Worm (Caenorhabditis elegans) whole organism, mixed stage, embryonic: Measurements from ENCODE around the gene F01G10.5.

ENCODE experiments used
- bed-3 ChIP-seq: fragments of 200-800 bp; sonication (Bioruptor generic); optimal IDR thresholded peaks from 3 replicates; lab custom pipeline; 2018; ENCODE audit warnings: mild to moderate bottlenecking, missing genetic modification characterization, moderate library complexity, missing compliant biosample characterization
- drap-1 ChIP-seq: fragments of 200-800 bp; sonication (Bioruptor generic); optimal IDR thresholded peaks from 3 replicates; lab custom pipeline; 2018; ENCODE audit warnings: mild to moderate bottlenecking, missing genetic modification characterization, missing compliant biosample characterization
- nhr-237 ChIP-seq: fragments of 150-350 bp; optimal IDR thresholded peaks from 2 replicates; lab custom pipeline; 2014; ENCODE audit warnings: missing biosample characterization, missing genetic modification characterization
- ztf-11 ChIP-seq: fragments of 150-350 bp; optimal IDR thresholded peaks from 2 replicates; lab custom pipeline; 2014; ENCODE audit warnings: missing biosample characterization, missing genetic modification characterization

DNA sequence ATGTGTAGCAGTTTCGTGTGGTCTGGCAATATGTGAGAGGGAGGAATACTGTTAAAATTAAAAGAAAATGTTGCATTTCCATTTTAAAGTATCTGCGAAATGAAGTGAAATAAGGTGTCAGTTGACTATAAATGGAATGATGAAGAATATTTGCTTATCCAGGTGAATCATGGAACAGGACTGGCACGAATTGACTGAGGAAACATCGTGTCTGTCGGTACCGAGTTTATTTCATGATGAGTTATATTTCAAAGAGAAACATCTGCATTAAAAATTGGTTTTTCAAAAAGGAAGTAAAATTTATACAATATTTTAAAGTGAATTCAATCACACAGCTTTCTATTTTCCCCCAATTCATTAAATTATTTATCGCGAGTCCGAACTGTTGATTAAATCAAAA is 3.3 kb downstream of the F01G10.5 start, which contains the start of gene F01G10.6:
- TF ChIP-seq nhr-237 (tag; lab: Kevin White, UChicago) (no peak), bed-3 (no peak), drap-1 (GFP tag; lab: Kevin White, UChicago) (no peak), ztf-11 (tag; lab: Kevin White, UChicago) (no peak)
